Worm (Caenorhabditis elegans) whole organism, L1 larva: Measurements from ENCODE around the gene Y37D8A.19.

Experiments
- C04F5.9 ChIP-seq: sonication (generic microtip); optimal IDR thresholded peaks from 2 replicates; lab custom pipeline; 2016; ENCODE audit warnings: missing genetic modification characterization, missing compliant biosample characterization
- C34B4.2 ChIP-seq: sonication (generic microtip); optimal IDR thresholded peaks from 2 replicates; lab custom pipeline; 2017; ENCODE audit warnings: mild to moderate bottlenecking, missing genetic modification characterization, missing compliant biosample characterization
- F16B12.6 ChIP-seq: fragments of 150-350 bp; optimal IDR thresholded peaks from 2 replicates; lab custom pipeline; 2014; ENCODE audit warnings: missing biosample characterization, missing genetic modification characterization
- Y116A8C.19 ChIP-seq: sonication (generic microtip); optimal IDR thresholded peaks from 2 replicates; lab custom pipeline; 2016; ENCODE audit warnings: missing compliant biosample characterization, missing genetic modification characterization, borderline replicate concordance
- alr-1 ChIP-seq: fragments of 200-800 bp; sonication (Bioruptor generic); optimal IDR thresholded peaks from 2 replicates; lab custom pipeline; 2018; ENCODE audit warnings: borderline replicate concordance, mild to moderate bottlenecking, missing genetic modification characterization, missing compliant biosample characterization
- aly-2 ChIP-seq: fragments of 150-350 bp; optimal IDR thresholded peaks from 2 replicates; lab custom pipeline; 2014; ENCODE audit warnings: missing biosample characterization, missing genetic modification characterization
- ceh-8 ChIP-seq: fragments of 200-800 bp; sonication (Bioruptor generic); optimal IDR thresholded peaks from 2 replicates; lab custom pipeline; 2018; ENCODE audit warnings: mild to moderate bottlenecking, missing genetic modification characterization, moderate library complexity, missing compliant biosample characterization
- ceh-82 ChIP-seq, 3 experiments: fragments of 150-350 bp in 1 of 3; sonication (generic microtip) in 2 of 3; optimal IDR thresholded peaks; 2 replicates each; lab custom pipeline; 2014 to 2017; ENCODE audit warnings: missing biosample characterization in 3 of 3, missing genetic modification characterization in 3 of 3
- ceh-88 ChIP-seq: fragments of 200-800 bp; sonication (Bioruptor generic); IDR thresholded peaks from 2 replicates; pipeline ENCODE4 v1.3.6; 2022; ENCODE audit warnings: missing genetic modification characterization, missing compliant biosample characterization
- ces-1 ChIP-seq: fragments of 150-350 bp; optimal IDR thresholded peaks from 2 replicates; lab custom pipeline; 2014; ENCODE audit warnings: missing biosample characterization, missing genetic modification reagents, missing genetic modification characterization
- dsc-1 ChIP-seq: sonication (generic microtip); optimal IDR thresholded peaks from 2 replicates; lab custom pipeline; 2016; ENCODE audit warnings: mild to moderate bottlenecking, missing genetic modification characterization, missing compliant biosample characterization
- efl-3 ChIP-seq: fragments of 200-800 bp; sonication (Bioruptor generic); optimal IDR thresholded peaks from 2 replicates; lab custom pipeline; 2018; ENCODE audit warnings: mild to moderate bottlenecking, missing genetic modification characterization, missing compliant biosample characterization
- egl-13 ChIP-seq: sonication (generic microtip); optimal IDR thresholded peaks from 2 replicates; lab custom pipeline; 2016; ENCODE audit warnings: missing genotype, missing genetic modification reagents, missing genetic modification characterization, missing compliant biosample characterization
- egl-27 ChIP-seq, 2 experiments: fragments of 150-350 bp in 1 of 2; sonication (generic microtip); optimal IDR thresholded peaks; 3 replicates each; lab custom pipeline; 2017 to 2018; ENCODE audit warnings: missing biosample characterization in 2 of 2, missing genetic modification characterization in 2 of 2, missing genetic modification reagents in 2 of 2
- elt-3 ChIP-seq, 6 experiments: fragments of 150-350 bp in 1 of 6; sonication (generic microtip); optimal IDR thresholded peaks; 2 replicates each; lab custom pipeline; 2017 to 2018; ENCODE audit warnings: missing biosample characterization in 6 of 6, missing genetic modification characterization in 6 of 6, inconsistent platforms in 1 of 6
- ets-5 ChIP-seq: fragments of 200-800 bp; sonication (Bioruptor generic); IDR thresholded peaks from 2 replicates; pipeline ENCODE4 v1.3.6; 2022; ENCODE audit warnings: missing genetic modification characterization, missing compliant biosample characterization
- fkh-10 ChIP-seq: sonication (generic microtip); optimal IDR thresholded peaks from 2 replicates; lab custom pipeline; 2017; ENCODE audit warnings: missing biosample characterization, missing genetic modification reagents, missing genetic modification characterization
- fos-1 ChIP-seq: fragments of 150-350 bp; optimal IDR thresholded peaks from 2 replicates; lab custom pipeline; 2014; ENCODE audit warnings: missing biosample characterization, missing genetic modification characterization
- hlh-17 ChIP-seq: fragments of 200-800 bp; sonication (Bioruptor generic); optimal IDR thresholded peaks from 2 replicates; lab custom pipeline; 2018; ENCODE audit warnings: missing genetic modification characterization, mild to moderate bottlenecking, missing compliant biosample characterization, moderate library complexity, borderline replicate concordance
- hpl-2 ChIP-seq: fragments of 150-350 bp; optimal IDR thresholded peaks from 2 replicates; lab custom pipeline; 2014; ENCODE audit warnings: missing biosample characterization, missing genetic modification reagents, missing genetic modification characterization
- isw-1 ChIP-seq: fragments of 200-800 bp; sonication (Bioruptor generic); IDR thresholded peaks from 2 replicates; pipeline ENCODE4 v1.3.6; 2022; ENCODE audit warnings: missing genetic modification characterization, missing compliant biosample characterization
- lin-13 ChIP-seq: fragments of 150-350 bp; optimal IDR thresholded peaks from 2 replicates; lab custom pipeline; 2014; ENCODE audit warnings: missing biosample characterization, missing genetic modification reagents, missing genetic modification characterization
- lin-35 ChIP-seq, 2 experiments: fragments of 150-350 bp; optimal IDR thresholded peaks; 2 replicates each; lab custom pipeline; 2014; ENCODE audit warnings: missing biosample characterization in 2 of 2, missing genetic modification characterization in 2 of 2, missing genetic modification reagents in 2 of 2
- lir-3 ChIP-seq: sonication (generic microtip); optimal IDR thresholded peaks from 2 replicates; lab custom pipeline; 2016; ENCODE audit warnings: mild to moderate bottlenecking, missing genetic modification characterization, moderate library complexity, missing compliant biosample characterization; ENCODE audit not compliant: poor library complexity
- lsy-2 ChIP-seq, 2 experiments: fragments of 150-350 bp; optimal IDR thresholded peaks; 2 replicates each; lab custom pipeline; 2014; ENCODE audit warnings: missing biosample characterization in 2 of 2, missing genetic modification characterization in 2 of 2
- mab-9 ChIP-seq: fragments of 200-800 bp; sonication (Bioruptor generic); IDR thresholded peaks from 2 replicates; pipeline ENCODE4 v1.3.6; 2022; ENCODE audit warnings: missing genetic modification reagents, missing genetic modification characterization, missing compliant biosample characterization
- mef-2 ChIP-seq: fragments of 150-350 bp; optimal IDR thresholded peaks from 2 replicates; lab custom pipeline; 2014; ENCODE audit warnings: missing biosample characterization, missing genetic modification characterization
- mep-1 ChIP-seq: fragments of 150-350 bp; optimal IDR thresholded peaks from 2 replicates; lab custom pipeline; 2014; ENCODE audit warnings: missing biosample characterization, missing genetic modification characterization
- nhr-11 ChIP-seq: fragments of 150-350 bp; optimal IDR thresholded peaks from 2 replicates; lab custom pipeline; 2014; ENCODE audit warnings: missing biosample characterization, missing genetic modification characterization
- nhr-28 ChIP-seq: fragments of 150-350 bp; optimal IDR thresholded peaks from 2 replicates; lab custom pipeline; 2014; ENCODE audit warnings: missing biosample characterization, missing genetic modification characterization
- nhr-71 ChIP-seq: sonication (generic microtip); optimal IDR thresholded peaks from 2 replicates; lab custom pipeline; 2016; ENCODE audit warnings: mild to moderate bottlenecking, missing genetic modification characterization, moderate library complexity, missing compliant biosample characterization
- nhr-76 ChIP-seq: sonication (generic microtip); optimal IDR thresholded peaks from 2 replicates; lab custom pipeline; 2017; ENCODE audit warnings: missing biosample characterization, missing genetic modification characterization
- nhr-77 ChIP-seq: fragments of 150-350 bp; optimal IDR thresholded peaks from 2 replicates; lab custom pipeline; 2014; ENCODE audit warnings: missing biosample characterization, missing genetic modification characterization
- nhr-84 ChIP-seq: sonication (generic microtip); optimal IDR thresholded peaks from 2 replicates; lab custom pipeline; 2017; ENCODE audit warnings: missing biosample characterization, missing genetic modification characterization
- nhr-85 ChIP-seq: sonication (generic microtip); peaks from one replicate; lab custom pipeline; 2016; ENCODE audit warnings: missing genetic modification characterization, inconsistent platforms, missing compliant biosample characterization
- nhr-90 ChIP-seq: sonication (generic microtip); optimal IDR thresholded peaks from 2 replicates; lab custom pipeline; 2016; ENCODE audit warnings: mild to moderate bottlenecking, missing genetic modification characterization, missing compliant biosample characterization; ENCODE audit not compliant: poor library complexity
- pag-3 ChIP-seq: sonication (generic microtip); optimal IDR thresholded peaks from 2 replicates; lab custom pipeline; 2017; ENCODE audit warnings: missing genetic modification characterization, mild to moderate bottlenecking, missing compliant biosample characterization, antibody characterized with exemption, borderline replicate concordance; ENCODE audit not compliant: insufficient read depth
- snpc-4 ChIP-seq: fragments of 150-350 bp; optimal IDR thresholded peaks from 2 replicates; lab custom pipeline; 2014; ENCODE audit warnings: missing biosample characterization, missing genetic modification characterization
- snu-23 ChIP-seq: sonication (generic microtip); optimal IDR thresholded peaks from 2 replicates; lab custom pipeline; 2016; ENCODE audit warnings: missing genetic modification characterization, missing compliant biosample characterization
- sox-4 ChIP-seq: sonication (generic microtip); optimal IDR thresholded peaks from 2 replicates; lab custom pipeline; 2016; ENCODE audit warnings: missing genetic modification characterization, missing compliant biosample characterization
- sup-37 ChIP-seq: fragments of 200-800 bp; sonication (Bioruptor generic); optimal IDR thresholded peaks from 2 replicates; lab custom pipeline; 2018; ENCODE audit warnings: mild to moderate bottlenecking, missing genetic modification characterization, missing compliant biosample characterization
- swsn-7 ChIP-seq: sonication (generic microtip); optimal IDR thresholded peaks from 2 replicates; lab custom pipeline; 2016; ENCODE audit warnings: missing genetic modification characterization, missing compliant biosample characterization
- tbx-2 ChIP-seq: sonication (generic microtip); optimal IDR thresholded peaks from 2 replicates; lab custom pipeline; 2016; ENCODE audit warnings: missing genetic modification characterization, missing compliant biosample characterization
- unc-130 ChIP-seq: fragments of 150-350 bp; optimal IDR thresholded peaks from 2 replicates; lab custom pipeline; 2017; ENCODE audit warnings: missing biosample characterization, missing genetic modification characterization, inconsistent platforms
- unc-30 ChIP-seq: sonication (generic microtip); optimal IDR thresholded peaks from 2 replicates; lab custom pipeline; 2017; ENCODE audit warnings: missing biosample characterization, missing genetic modification characterization
- unc-98 ChIP-seq: fragments of 200-800 bp; sonication (Bioruptor generic); IDR thresholded peaks from 2 replicates; pipeline ENCODE4 v1.3.6; 2022; ENCODE audit warnings: missing genetic modification characterization, missing compliant biosample characterization
- vab-15 ChIP-seq: sonication (generic microtip); optimal IDR thresholded peaks from 2 replicates; lab custom pipeline; 2017; ENCODE audit warnings: missing genotype, mild to moderate bottlenecking, missing genetic modification characterization, missing compliant biosample characterization
- xbp-1 ChIP-seq: sonication (generic microtip); optimal IDR thresholded peaks from 2 replicates; lab custom pipeline; 2016; ENCODE audit warnings: missing genetic modification characterization, missing compliant biosample characterization
- zip-4 ChIP-seq: fragments of 200-800 bp; sonication (Bioruptor generic); optimal IDR thresholded peaks from 2 replicates; lab custom pipeline; 2018; ENCODE audit warnings: mild to moderate bottlenecking, missing genetic modification characterization, moderate library complexity, missing compliant biosample characterization
- ztf-11 ChIP-seq, 2 experiments: sonication (generic microtip); optimal IDR thresholded peaks; 2 replicates each; lab custom pipeline; 2016 to 2017; ENCODE audit warnings: missing genetic modification characterization in 2 of 2, missing biosample characterization in 1 of 2, missing compliant biosample characterization in 1 of 2

The Y37D8A.19 gene

ce11 chrIII:12978473-12979174 lies 49.0 kb downstream of the Y37D8A.19 start, which contains the start of the genes ubq-2 and frg-1 (continued):
- no peak for TF ChIP-seq nhr-28
- peak; percentile 72 for TF ChIP-seq mef-2 (tag; lab: Kevin White, UChicago)
- peak; percentile 89 for TF ChIP-seq xbp-1
- TF ChIP-seq fkh-10 (GFP tag; lab: Kevin White, UChicago) = peak; percentile 48
- no peak for TF ChIP-seq vab-15 (tag; lab: Kevin White, UChicago)
- peak; percentile 79 for TF ChIP-seq sox-4 (tag; lab: Kevin White, UChicago)
- TF ChIP-seq nhr-85 (tag; lab: Kevin White, UChicago) = peak; percentile 93
- peak; percentile 93 for TF ChIP-seq dsc-1 (tag; lab: Kevin White, UChicago)
- TF ChIP-seq lsy-2 (tag; optimal IDR thresholded peaks at IDR 0.05; lab: Kevin White, UChicago) = peak; percentile 100
- TF ChIP-seq nhr-90 (tag; lab: Kevin White, UChicago) = peak; percentile 86
- no peak for TF ChIP-seq C34B4.2 (tag; lab: Kevin White, UChicago)
- no peak for TF ChIP-seq nhr-84 (tag; lab: Kevin White, UChicago)
- TF ChIP-seq pag-3 = no peak
- peak; percentile 44 for TF ChIP-seq sup-37 (GFP tag; lab: Kevin White, UChicago)
- no peak for TF ChIP-seq ceh-88 (GFP tag; lab: Robert Waterston, UW)
- TF ChIP-seq aly-2 (tag; lab: Kevin White, UChicago) = peak; percentile 84
- no peak for TF ChIP-seq Y116A8C.19
- TF ChIP-seq zip-4 (GFP tag; lab: Kevin White, UChicago) = peak; percentile 69
- TF ChIP-seq hlh-17 (GFP tag; lab: Kevin White, UChicago) = no peak
- TF ChIP-seq unc-30 (tag; lab: Kevin White, UChicago) = no peak
- no peak for TF ChIP-seq efl-3
- no peak for TF ChIP-seq ets-5
- TF ChIP-seq fos-1 (tag; lab: Kevin White, UChicago) = peak; percentile 85
- peak; percentile 78 for TF ChIP-seq F16B12.6 (tag; lab: Kevin White, UChicago)
- no peak for TF ChIP-seq lir-3 (tag; lab: Kevin White, UChicago)
- peak; percentile 57 for TF ChIP-seq C04F5.9 (tag; lab: Kevin White, UChicago)
- peak; percentile 93 for TF ChIP-seq nhr-71
- TF ChIP-seq snpc-4 (tag; lab: Kevin White, UChicago) = peak; percentile 45
- TF ChIP-seq ces-1 (GFP tag; lab: Kevin White, UChicago) = no peak
- peak; percentile 19 for TF ChIP-seq nhr-11 (tag; lab: Kevin White, UChicago)
- peak; percentile 91 for TF ChIP-seq tbx-2 (tag; lab: Kevin White, UChicago)
- no peak for TF ChIP-seq unc-98
- peak; percentile 67 for TF ChIP-seq egl-13 (tag; lab: Kevin White, UChicago)
- TF ChIP-seq ceh-82 (tag; optimal IDR thresholded peaks at IDR 0.05; lab: Kevin White, UChicago) = peak; percentile 91 to 98 (median 93)
- TF ChIP-seq hpl-2 (GFP tag; lab: Kevin White, UChicago) = peak; percentile 72
- TF ChIP-seq unc-130 (tag; lab: Kevin White, UChicago) = peak; percentile 96
- peak; percentile 82 for TF ChIP-seq mep-1 (tag; lab: Kevin White, UChicago)
- TF ChIP-seq egl-27 (tag; optimal IDR thresholded peaks at IDR 0.05; lab: Kevin White, UChicago) = no peak
- TF ChIP-seq ceh-8 (GFP tag; lab: Kevin White, UChicago) = peak; percentile 49
- peak in 1 of 2 experiments; percentile 64 for TF ChIP-seq ztf-11 (tag; optimal IDR thresholded peaks at IDR 0.05; lab: Kevin White, UChicago)
- TF ChIP-seq lin-13 (GFP tag; lab: Kevin White, UChicago) = peak; percentile 88

- no peak for TF ChIP-seq egl-27 (tag; optimal IDR thresholded peaks at IDR 0.05; lab: Kevin White, UChicago)
- TF ChIP-seq efl-3 = no peak
- no peak for TF ChIP-seq unc-98
- TF ChIP-seq vab-15 (tag; lab: Kevin White, UChicago) = no peak
- no peak for TF ChIP-seq lsy-2 (tag; optimal IDR thresholded peaks at IDR 0.05; lab: Kevin White, UChicago)
- TF ChIP-seq fos-1 (tag; lab: Kevin White, UChicago) = no peak
- no peak for TF ChIP-seq nhr-77 (tag; lab: Kevin White, UChicago)
- no peak for TF ChIP-seq hpl-2 (GFP tag; lab: Kevin White, UChicago)
- TF ChIP-seq lin-35 (GFP tag; optimal IDR thresholded peaks at IDR 0.05; lab: Kevin White, UChicago) = no peak
- TF ChIP-seq snu-23 (GFP tag; lab: Kevin White, UChicago) = no peak
- no peak for TF ChIP-seq sup-37 (GFP tag; lab: Kevin White, UChicago)
- TF ChIP-seq isw-1 (GFP tag; lab: Robert Waterston, UW) = no peak
- no peak for TF ChIP-seq C04F5.9 (tag; lab: Kevin White, UChicago)
- TF ChIP-seq swsn-7 = no peak
- TF ChIP-seq elt-3 (tag; optimal IDR thresholded peaks at IDR 0.05; lab: Kevin White, UChicago) = no peak
- no peak for TF ChIP-seq mab-9 (GFP tag; lab: Robert Waterston, UW)
- TF ChIP-seq alr-1 (tag; lab: Kevin White, UChicago) = no peak
- TF ChIP-seq ets-5 = no peak
- no peak for TF ChIP-seq nhr-76 (tag; lab: Kevin White, UChicago)
Observed at ce11 chrIII:12980770-12981169, 51.1 kb downstream of the Y37D8A.19 start, which contains the start of gene ZK1010.4. Gene ZK1010.4, plus strand, starts transcription at chrIII:12981070.
